Fruit fly (Drosophila melanogaster) whole organism, wandering third instar larva: Measurements from ENCODE around the gene CG9289.

Experiments
- Abd-B ChIP-seq: fragments of >200 bp; optimal IDR thresholded peaks from 2 replicates; lab custom pipeline; 2017; ENCODE audit warnings: missing biosample characterization, missing genetic modification characterization
- CG32264 ChIP-seq: fragments of 200-800 bp; sonication (Bioruptor generic); optimal IDR thresholded peaks from 2 replicates; lab custom pipeline; 2016; ENCODE audit warnings: missing biosample characterization, missing genetic modification characterization
- CG9705 ChIP-seq: fragments of 200-800 bp; sonication (Bioruptor generic); optimal IDR thresholded peaks from 2 replicates; lab custom pipeline; 2018; ENCODE audit warnings: missing biosample characterization, mild to moderate bottlenecking, missing genetic modification characterization
- CrebA ChIP-seq: fragments of 200-800 bp; sonication (Bioruptor generic); optimal IDR thresholded peaks from 2 replicates; lab custom pipeline; 2016; ENCODE audit warnings: missing biosample characterization, mild to moderate bottlenecking, missing genetic modification characterization, borderline replicate concordance
- Dfd ChIP-seq: fragments of >200 bp; optimal IDR thresholded peaks from 2 replicates; lab custom pipeline; 2017; ENCODE audit warnings: missing biosample characterization, missing genetic modification characterization
- Dif ChIP-seq: fragments of 200-275, 200-300 bp; sonication (Bioruptor generic); optimal IDR thresholded peaks from 2 replicates; lab custom pipeline; 2018; ENCODE audit warnings: missing biosample characterization, missing genetic modification characterization; ENCODE audit not compliant: partially characterized antibody
- HLH106 ChIP-seq: fragments of 200-800 bp; optimal IDR thresholded peaks from 3 replicates; lab custom pipeline; 2019; ENCODE audit warnings: missing biosample characterization, mild to moderate bottlenecking, missing genetic modification characterization, moderate library complexity
- Hnf4 ChIP-seq: fragments of 200-800 bp; sonication (Bioruptor generic); optimal IDR thresholded peaks from 2 replicates; lab custom pipeline; 2016; ENCODE audit warnings: missing biosample characterization, mild to moderate bottlenecking, missing genetic modification characterization
- Hr78 ChIP-seq: fragments of >200 bp; optimal IDR thresholded peaks from 2 replicates; lab custom pipeline; 2017; ENCODE audit warnings: missing biosample characterization, missing genetic modification characterization
- Hr83 ChIP-seq: fragments of 200-300 bp; sonication (Bioruptor generic); optimal IDR thresholded peaks from 2 replicates; lab custom pipeline; 2016; ENCODE audit warnings: missing biosample characterization, mild to moderate bottlenecking, missing genetic modification characterization, moderate library complexity; ENCODE audit not compliant: poor library complexity, severe bottlenecking
- Jra ChIP-seq: sonication (Bioruptor generic); optimal IDR thresholded peaks from 2 replicates; lab custom pipeline; 2016; ENCODE audit warnings: missing biosample characterization, missing genetic modification characterization
- Mio ChIP-seq: sonication (Bioruptor generic); optimal IDR thresholded peaks from 2 replicates; lab custom pipeline; 2016; ENCODE audit warnings: missing biosample characterization, missing genetic modification characterization
- Rel ChIP-seq, 2 experiments: fragments of 200-800 bp; sonication (Bioruptor generic) in 1 of 2; optimal IDR thresholded peaks; 2 replicates in 1 of 2; 3 replicates in 1 of 2; lab custom pipeline; 2016 to 2019; ENCODE audit warnings: mild to moderate bottlenecking in 2 of 2, missing biosample characterization in 2 of 2, missing genetic modification characterization in 2 of 2, moderate library complexity in 1 of 2
- Sp1 ChIP-seq: fragments of 200-800 bp; sonication (Bioruptor generic); optimal IDR thresholded peaks from 3 replicates; lab custom pipeline; 2019; ENCODE audit warnings: missing biosample characterization, mild to moderate bottlenecking, missing genetic modification characterization, moderate library complexity
- Vsx2 ChIP-seq: fragments of 200-300, 225-300 bp; sonication (Bioruptor generic); optimal IDR thresholded peaks from 2 replicates; lab custom pipeline; 2018; ENCODE audit warnings: missing biosample characterization, missing genetic modification characterization; ENCODE audit not compliant: partially characterized antibody
- brk ChIP-seq: fragments of 200-800 bp; sonication (Bioruptor generic); optimal IDR thresholded peaks from 2 replicates; lab custom pipeline; 2016; ENCODE audit warnings: missing biosample characterization, mild to moderate bottlenecking, missing genetic modification characterization
- dl ChIP-seq, 2 experiments: fragments of 175-275, 200-275 bp in 1 of 2; fragments of 200-275 bp in 1 of 2; sonication (Bioruptor generic); optimal IDR thresholded peaks; lab custom pipeline; 2018; ENCODE audit warnings: mild to moderate bottlenecking in 2 of 2, missing biosample characterization in 2 of 2, missing genetic modification characterization in 2 of 2, moderate library complexity in 2 of 2; ENCODE audit not compliant: partially characterized antibody in 2 of 2, insufficient read depth in 1 of 2
- dmrt93B ChIP-seq: fragments of 200-800 bp; sonication (Bioruptor generic); optimal IDR thresholded peaks from 2 replicates; lab custom pipeline; 2018; ENCODE audit warnings: missing biosample characterization, mild to moderate bottlenecking, missing genetic modification characterization
- dsf ChIP-seq: sonication (Bioruptor generic); optimal IDR thresholded peaks from 2 replicates; lab custom pipeline; 2016; ENCODE audit warnings: missing biosample characterization, missing genetic modification characterization, borderline replicate concordance
- foxo ChIP-seq, 2 experiments: fragments of 200-800 bp; sonication (Bioruptor generic); optimal IDR thresholded peaks; 2 replicates in 1 of 2; 3 replicates in 1 of 2; lab custom pipeline; 2016 to 2017; ENCODE audit warnings: missing biosample characterization in 2 of 2, missing genetic modification characterization in 2 of 2
- h ChIP-seq: fragments of 200-800 bp; sonication (Bioruptor generic); optimal IDR thresholded peaks from 3 replicates; lab custom pipeline; 2016; ENCODE audit warnings: missing biosample characterization, mild to moderate bottlenecking, missing genetic modification characterization
- lola ChIP-seq: fragments of >200 bp; optimal IDR thresholded peaks from 2 replicates; lab custom pipeline; 2017; ENCODE audit warnings: missing biosample characterization, missing genetic modification characterization
- psq ChIP-seq: fragments of 200-800 bp; sonication (Bioruptor generic); optimal IDR thresholded peaks from 3 replicates; lab custom pipeline; 2017; ENCODE audit warnings: missing biosample characterization, mild to moderate bottlenecking, missing genetic modification characterization, moderate library complexity
- sage ChIP-seq: fragments of 200-800 bp; sonication (Bioruptor generic); optimal IDR thresholded peaks from 2 replicates; lab custom pipeline; 2016; ENCODE audit warnings: missing biosample characterization, mild to moderate bottlenecking, missing genetic modification characterization
- sv ChIP-seq: fragments of 200-800 bp; sonication (Bioruptor generic); optimal IDR thresholded peaks from 3 replicates; lab custom pipeline; 2016; ENCODE audit warnings: missing biosample characterization, missing genetic modification characterization
- tai ChIP-seq: sonication (Bioruptor generic); optimal IDR thresholded peaks from 2 replicates; lab custom pipeline; 2016; ENCODE audit warnings: missing biosample characterization, missing genetic modification characterization
- usp ChIP-seq: fragments of >200 bp; optimal IDR thresholded peaks from 2 replicates; lab custom pipeline; 2017; ENCODE audit warnings: missing biosample characterization, missing genetic modification characterization
- woc ChIP-seq: sonication (Bioruptor generic); optimal IDR thresholded peaks from 2 replicates; lab custom pipeline; 2016; ENCODE audit warnings: missing biosample characterization, mild to moderate bottlenecking, missing genetic modification characterization

Gene CG9289

DNA sequence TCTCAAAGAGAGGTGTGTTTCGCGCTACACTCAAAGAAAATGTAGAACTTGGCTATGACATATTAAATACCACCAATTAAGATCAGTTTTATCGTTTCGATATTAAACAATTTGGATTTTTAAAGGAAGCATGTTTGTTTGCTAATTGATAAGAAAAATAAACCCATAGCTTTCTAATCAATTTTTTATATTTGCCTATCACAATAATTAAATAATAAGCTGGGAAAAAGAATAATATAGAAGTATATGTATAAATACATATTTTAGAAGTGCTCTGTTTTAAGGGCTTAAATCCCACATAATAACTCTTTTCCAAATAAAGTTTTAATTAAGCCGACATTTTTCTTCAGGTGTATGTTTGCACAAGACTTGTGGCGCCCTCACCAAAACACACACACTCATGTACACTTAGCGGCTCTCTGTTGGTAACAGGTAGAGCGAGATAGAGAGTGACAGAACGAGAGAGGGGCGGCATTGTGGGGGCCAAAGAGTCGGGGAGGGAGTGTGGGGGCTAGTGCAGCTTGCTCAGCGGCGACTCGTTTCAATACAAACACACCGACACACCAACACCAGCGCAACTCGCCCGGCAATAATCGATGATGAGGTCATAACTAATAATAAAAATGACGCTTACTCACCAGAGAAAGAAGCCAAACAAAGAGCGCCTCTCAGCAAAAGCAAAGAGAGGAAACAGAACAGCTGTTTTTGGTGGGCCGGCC, 33.6 kb upstream of the CG9289 start (continued):
- no peak for TF ChIP-seq Mio (GFP tag; lab: Kevin White, UChicago)

DNA sequence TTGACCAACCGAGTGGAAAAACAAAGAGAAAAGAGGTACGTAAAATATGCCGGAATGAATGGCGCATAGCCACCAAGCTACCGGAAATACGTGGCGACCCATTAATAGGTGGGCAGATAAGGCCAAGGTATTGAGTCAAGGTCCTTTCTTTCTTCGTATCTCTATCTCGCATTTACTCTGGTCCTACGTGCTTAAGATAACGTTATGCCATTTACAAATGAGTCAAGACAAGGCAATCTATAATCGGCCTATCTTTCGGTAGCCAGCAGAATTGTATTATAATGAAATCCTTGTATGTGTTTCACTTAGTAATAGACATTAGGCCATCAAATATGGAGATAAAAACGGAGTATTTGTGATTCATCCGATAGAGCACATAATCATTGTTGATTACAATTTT, 32.2 kb upstream of the CG9289 start:
- TF ChIP-seq Rel (GFP tag; optimal IDR thresholded peaks at IDR 0.05; lab: Kevin White, UChicago) (no peak), Rel (tag; optimal IDR thresholded peaks at IDR 0.05; lab: Kevin White, UChicago) (no peak), HLH106 (tag; lab: Kevin White, UChicago) (no peak), sage (GFP tag; lab: Kevin White, UChicago) (no peak), Sp1 (GFP tag; lab: Kevin White, UChicago) (no peak)

DNA sequence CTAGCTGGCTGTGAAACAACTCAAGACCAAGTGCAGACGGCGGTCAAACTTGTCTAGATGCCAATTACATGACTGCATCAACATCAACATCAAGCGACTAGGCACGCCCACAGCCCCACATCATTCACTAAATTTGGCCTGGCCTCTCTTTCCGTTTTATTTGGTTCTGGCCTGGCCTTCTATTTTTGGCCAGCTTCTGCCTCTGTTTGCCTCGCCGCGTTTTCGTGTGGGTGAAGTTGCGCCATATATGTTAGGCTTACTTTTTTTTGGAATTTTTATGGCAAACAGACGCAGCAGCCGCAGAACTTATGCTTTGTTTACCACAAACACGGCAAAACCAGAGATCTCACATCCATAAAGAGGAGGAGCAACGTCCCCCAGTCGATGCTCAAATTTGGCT, 31.3 kb upstream of the CG9289 start:
- TF ChIP-seq Jra = no peak
- no peak for TF ChIP-seq Dfd (GFP tag; lab: Kevin White, UChicago)
- TF ChIP-seq sv (GFP tag; lab: Kevin White, UChicago) = no peak
- no peak for TF ChIP-seq usp (GFP tag; lab: Kevin White, UChicago)
- TF ChIP-seq Mio (GFP tag; lab: Kevin White, UChicago) = no peak
- TF ChIP-seq Abd-B (GFP tag; lab: Kevin White, UChicago) = no peak
- TF ChIP-seq dl (GFP tag; optimal IDR thresholded peaks at IDR 0.05; lab: Kevin White, UChicago; ENCODE audit: insufficient read depth in 1 of 2, partially characterized antibody in 2 of 2) = no peak
- no peak for TF ChIP-seq CrebA (GFP tag; lab: Kevin White, UChicago)
- TF ChIP-seq foxo (GFP tag; optimal IDR thresholded peaks at IDR 0.05; lab: Kevin White, UChicago) = no peak
- no peak for TF ChIP-seq woc (GFP tag; lab: Kevin White, UChicago)
- no peak for TF ChIP-seq lola (GFP tag; lab: Kevin White, UChicago)
- no peak for TF ChIP-seq dsf
- TF ChIP-seq Rel (GFP tag; optimal IDR thresholded peaks at IDR 0.05; lab: Kevin White, UChicago) = no peak
- TF ChIP-seq Rel (tag; optimal IDR thresholded peaks at IDR 0.05; lab: Kevin White, UChicago) = no peak
- no peak for TF ChIP-seq sage (GFP tag; lab: Kevin White, UChicago)

- TF ChIP-seq Dif (GFP tag; lab: Kevin White, UChicago) = no peak
- no peak for TF ChIP-seq tai (GFP tag; lab: Kevin White, UChicago)
- no peak for TF ChIP-seq Hr83 (GFP tag; lab: Kevin White, UChicago)
Observed at dm6 chr2L:8714513-8714912, 30.3 kb upstream of the CG9289 start.

- TF ChIP-seq foxo (GFP tag; optimal IDR thresholded peaks at IDR 0.05; lab: Kevin White, UChicago) (peak in 1 of 2 experiments; percentile 6), Vsx2 (GFP tag; lab: Kevin White, UChicago) (peak; percentile 97), brk (GFP tag; lab: Kevin White, UChicago) (peak; percentile 21), Jra (no peak), h (GFP tag; lab: Kevin White, UChicago) (peak; percentile 13), HLH106 (tag; lab: Kevin White, UChicago) (peak; percentile 3), lola (GFP tag; lab: Kevin White, UChicago) (no peak), dmrt93B (no peak), Sp1 (GFP tag; lab: Kevin White, UChicago) (no peak), Hnf4 (GFP tag; lab: Kevin White, UChicago) (peak; percentile 33), Dif (GFP tag; lab: Kevin White, UChicago) (peak; percentile 62), Hr83 (GFP tag; lab: Kevin White, UChicago) (no peak), psq (GFP tag; lab: Kevin White, UChicago) (no peak), CG32264 (GFP tag; lab: Kevin White, UChicago) (no peak), dsf (no peak), CG9705 (GFP tag; lab: Kevin White, UChicago) (no peak), Hr78 (no peak), Rel (GFP tag; optimal IDR thresholded peaks at IDR 0.05; lab: Kevin White, UChicago) (no peak), Rel (tag; optimal IDR thresholded peaks at IDR 0.05; lab: Kevin White, UChicago) (peak; percentile 66), Mio (GFP tag; lab: Kevin White, UChicago) (no peak)
Observed at dm6 chr2L:8709413-8709812, 25.2 kb upstream of the CG9289 start, which contains the start of gene Hnf4. Hnf4 (minus strand) TSS chr2L:8709611.
